Fruit fly (Drosophila melanogaster): Measurements from ENCODE around the gene yata.

Gene yata

DNA sequence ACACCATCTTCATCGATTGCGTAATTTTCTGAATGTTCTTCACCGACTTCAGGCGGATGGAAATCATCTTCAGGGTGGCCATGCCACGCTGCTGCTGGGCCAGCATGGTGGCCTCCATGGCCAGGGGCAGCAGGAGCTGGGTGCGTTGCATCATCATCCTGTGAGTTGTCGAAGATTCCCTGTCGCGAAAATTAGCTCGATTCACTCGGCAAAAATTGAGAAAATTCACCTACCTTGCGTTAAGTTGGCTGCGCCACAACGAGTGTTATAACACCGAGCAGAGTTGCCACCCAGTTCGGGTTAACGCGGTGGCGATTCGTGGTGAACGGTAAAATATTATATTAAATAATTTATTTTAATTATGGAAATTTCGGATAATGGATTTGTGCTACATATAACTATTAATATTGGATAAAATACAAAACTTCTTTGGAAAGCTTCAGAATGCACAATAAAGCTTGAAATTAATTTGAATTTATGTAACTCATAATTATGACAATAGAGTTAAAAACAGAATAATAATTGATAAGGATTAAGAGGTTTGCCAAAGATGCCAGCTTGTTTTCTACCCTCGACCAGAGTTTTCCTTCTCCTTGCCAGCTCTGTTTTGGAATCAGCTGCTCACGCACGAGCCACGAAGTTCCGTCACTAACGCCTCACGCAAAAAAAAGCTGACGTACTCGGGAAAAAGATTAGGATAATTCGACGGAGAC, at the start of gene yata, which contains the start of gene ATPsyngamma:
Gene yata, plus strand, starts transcription at position 629 of the 713 bp plus-strand sequence.
Gene ATPsyngamma, minus strand, starts transcription at position 573 of the 713 bp plus-strand sequence.
- TF ChIP-seq CG8478 (optimal IDR thresholded peaks at IDR 0.05), result no peak
- TF ChIP-seq CTCF (optimal IDR thresholded peaks at IDR 0.05), result no peak

DNA sequence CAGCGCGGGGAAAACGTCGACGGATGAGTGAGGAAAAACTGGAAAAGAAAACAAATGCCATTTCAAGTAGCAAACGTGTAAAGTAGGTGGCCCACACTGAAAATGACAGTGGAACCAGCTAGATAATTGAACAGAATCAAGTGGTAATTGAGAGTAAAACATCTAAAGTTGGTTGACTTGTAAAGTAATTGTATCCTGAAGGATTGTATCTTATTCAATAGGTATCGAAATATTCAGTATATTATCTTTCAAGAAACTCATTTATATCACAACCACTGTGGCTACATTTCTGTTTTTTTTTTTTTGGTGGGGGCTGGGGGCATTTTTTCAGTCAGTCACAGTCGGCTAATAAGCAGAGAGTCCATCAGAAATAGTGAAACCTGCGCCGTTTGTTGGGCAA, 49.8 kb upstream of the yata start:
- TF ChIP-seq CG8478 (optimal IDR thresholded peaks at IDR 0.05) (no peak), CTCF (optimal IDR thresholded peaks at IDR 0.05) (no peak)

DNA sequence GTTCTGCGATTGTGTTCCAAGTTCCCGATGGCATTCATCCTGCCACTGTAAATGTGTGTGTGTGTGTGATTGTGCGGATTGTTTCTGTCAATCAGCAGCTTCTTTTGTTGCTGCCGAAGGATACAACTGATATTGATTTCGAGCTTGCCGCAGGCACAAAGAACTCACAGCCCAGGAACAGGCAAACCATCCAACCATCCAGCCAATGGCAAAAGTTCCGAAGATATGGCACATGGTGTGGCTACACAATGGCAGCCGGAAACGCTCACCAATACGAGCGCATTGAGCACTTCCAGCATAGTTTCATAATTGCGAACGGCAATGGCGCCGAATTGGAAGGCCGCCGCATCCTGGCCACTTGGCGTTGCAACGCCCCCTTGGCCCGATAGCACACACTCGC, 47.3 kb upstream of the yata start:
- TF ChIP-seq CTCF (optimal IDR thresholded peaks at IDR 0.05) (no peak), CG8478 (optimal IDR thresholded peaks at IDR 0.05) (no peak)

- TF ChIP-seq CG8478 (optimal IDR thresholded peaks at IDR 0.05) (no peak), CTCF (optimal IDR thresholded peaks at IDR 0.05) (no peak)
Measured at dm6 chr3R:29704557-29704956, 44.5 kb upstream of the yata start.

DNA sequence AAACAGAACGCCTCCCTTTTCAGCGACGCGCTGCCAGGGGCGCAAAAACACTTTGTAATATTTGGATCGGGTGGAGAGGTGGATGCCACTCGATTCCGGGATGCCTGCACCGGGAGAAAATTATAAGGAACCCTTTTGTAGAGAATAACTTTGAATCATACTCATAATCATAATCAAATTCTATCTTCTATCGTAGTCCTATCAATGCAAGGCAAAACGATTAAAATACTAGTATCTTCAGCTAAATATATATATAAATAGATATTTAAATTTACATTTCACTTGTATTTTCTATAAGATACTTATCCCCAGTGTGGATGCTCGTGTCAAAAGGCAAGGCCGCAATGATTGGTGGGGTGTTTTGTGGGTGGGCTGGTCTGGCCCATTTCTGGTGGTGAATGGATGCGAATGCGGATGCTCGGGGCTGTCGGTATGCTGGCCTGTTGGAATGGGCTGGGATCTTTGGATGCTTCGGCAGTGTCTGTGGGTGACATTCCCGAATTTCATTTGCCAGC, 43.2 kb upstream of the yata start:
- TF ChIP-seq CG8478 (optimal IDR thresholded peaks at IDR 0.05) (no peak), CTCF (optimal IDR thresholded peaks at IDR 0.05) (no peak)

- TF ChIP-seq CTCF (optimal IDR thresholded peaks at IDR 0.05) (no peak), CG8478 (optimal IDR thresholded peaks at IDR 0.05) (no peak)
Measured at dm6 chr3R:29707258-29707657, 41.8 kb upstream of the yata start.

DNA sequence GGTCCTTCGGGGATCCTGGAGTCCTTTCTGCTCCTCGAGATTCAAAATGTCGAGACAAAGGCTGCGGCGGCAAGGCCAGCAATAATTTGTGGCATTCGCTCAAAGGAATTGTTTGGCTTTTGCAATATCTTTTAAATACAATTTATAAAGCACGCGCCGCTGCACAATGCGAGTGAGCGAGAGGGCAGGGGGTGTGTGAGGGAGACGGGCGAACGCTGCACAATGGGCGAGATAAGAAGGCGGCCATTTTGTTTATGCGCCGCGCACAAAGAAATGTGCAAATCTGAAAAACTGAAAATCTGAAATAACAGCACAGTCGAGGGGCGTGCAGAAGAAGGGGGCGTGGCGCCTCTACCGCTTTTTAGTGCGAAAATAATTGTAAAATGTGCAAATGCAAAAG, 40.7 kb upstream of the yata start:
- no peak for TF ChIP-seq CG8478 (optimal IDR thresholded peaks at IDR 0.05)
- TF ChIP-seq CTCF (optimal IDR thresholded peaks at IDR 0.05), result no peak

DNA sequence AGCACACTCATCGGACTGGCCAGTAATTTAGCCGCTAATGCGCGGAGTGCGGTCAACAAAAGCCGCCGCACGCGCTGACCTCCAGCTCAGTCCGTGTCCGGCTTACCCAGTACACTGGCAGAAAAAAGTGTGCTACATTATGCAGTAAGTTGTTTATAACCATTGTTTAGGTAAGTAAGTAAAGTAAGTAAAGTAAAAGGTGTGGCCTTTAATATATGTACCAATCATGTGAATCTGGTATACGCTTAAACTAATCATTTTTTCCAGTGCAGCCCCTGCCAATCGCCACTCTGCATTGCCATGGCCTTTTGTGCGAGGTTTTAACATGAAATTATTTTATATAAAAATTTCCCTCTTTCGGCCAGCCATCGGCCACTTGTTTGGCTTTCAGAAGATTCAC, 37.6 kb upstream of the yata start:
- no peak for TF ChIP-seq CG8478 (optimal IDR thresholded peaks at IDR 0.05)
- TF ChIP-seq CTCF (optimal IDR thresholded peaks at IDR 0.05), result no peak

DNA sequence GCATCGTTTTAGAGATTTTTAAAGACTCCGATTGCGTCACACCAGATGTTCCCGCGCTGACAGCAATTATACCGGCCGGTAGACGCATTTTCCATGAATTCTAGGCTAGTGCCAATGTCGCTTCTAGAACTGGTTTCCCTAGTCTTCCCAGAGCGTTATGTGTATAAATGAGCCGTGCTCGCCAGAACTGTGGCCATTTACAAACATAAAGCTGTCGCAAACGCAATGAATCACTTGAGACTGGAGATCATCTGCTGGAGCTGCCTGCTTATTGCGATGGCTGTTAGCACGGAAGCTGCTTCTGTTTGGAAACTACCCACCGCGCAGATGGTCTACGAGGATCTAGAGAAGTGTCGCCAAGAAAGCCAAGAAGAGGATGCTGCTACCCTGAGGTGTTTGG, 34.7 kb upstream of the yata start, which contains the start of gene Obp99d:
Gene Obp99d, plus strand, starts transcription at position 192 of the 400 bp plus-strand sequence.
- TF ChIP-seq CTCF (optimal IDR thresholded peaks at IDR 0.05) (peak in 1 of 2 experiments; percentile 22), CG8478 (optimal IDR thresholded peaks at IDR 0.05) (no peak)

dm6 chr3R:29715277-29715676, 33.7 kb upstream of the yata start, which contains the start of gene Dup99B:
Gene Dup99B, minus strand, starts transcription at chr3R:29715377.
- TF ChIP-seq CG8478 (optimal IDR thresholded peaks at IDR 0.05) (no peak), CTCF (optimal IDR thresholded peaks at IDR 0.05) (no peak)

dm6 chr3R:29716043-29716781, 32.8 kb upstream of the yata start:
- TF ChIP-seq CTCF (optimal IDR thresholded peaks at IDR 0.05) (peak; percentile 84 to 88), CG8478 (optimal IDR thresholded peaks at IDR 0.05) (no peak)

- TF ChIP-seq CG8478 (optimal IDR thresholded peaks at IDR 0.05) (no peak), CTCF (optimal IDR thresholded peaks at IDR 0.05) (peak; percentile 96 to 98)
Measured at dm6 chr3R:29716782-29717317, 32.2 kb upstream of the yata start, which contains the start of gene Obp99b. Gene Obp99b, minus strand, starts transcription at chr3R:29716896.

dm6 chr3R:29717519-29717918, 31.5 kb upstream of the yata start:
- TF ChIP-seq CG8478 (optimal IDR thresholded peaks at IDR 0.05) (no peak), CTCF (optimal IDR thresholded peaks at IDR 0.05) (no peak)

- TF ChIP-seq CTCF (optimal IDR thresholded peaks at IDR 0.05) (no peak), CG8478 (optimal IDR thresholded peaks at IDR 0.05) (no peak)
Measured at dm6 chr3R:29718363-29718762, 30.7 kb upstream of the yata start, which contains the start of gene CG15506. Gene CG15506, plus strand, starts transcription at chr3R:29718663.

DNA sequence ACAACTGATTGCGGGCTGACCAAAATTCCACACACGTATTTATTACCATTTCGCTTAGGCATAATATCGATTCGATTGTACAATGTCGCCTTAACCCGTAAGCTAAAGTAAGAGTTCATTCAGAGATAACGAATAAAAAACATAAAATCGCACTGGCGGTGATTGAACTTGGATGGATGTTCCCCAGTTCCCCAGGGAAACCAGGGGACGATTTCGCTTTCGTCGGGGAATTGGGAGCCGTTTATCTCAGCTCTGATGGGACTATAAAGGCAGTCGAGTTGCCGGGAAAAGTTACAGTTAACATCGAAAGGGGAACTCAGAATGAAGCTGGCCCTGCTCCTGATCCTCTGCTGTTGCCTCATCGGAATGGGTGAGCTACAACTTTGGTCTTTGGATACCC, 26.8 kb upstream of the yata start, which contains the start of gene CG34296:
Gene CG34296, plus strand, starts transcription at position 301 of the 400 bp plus-strand sequence.
- TF ChIP-seq CG8478 (optimal IDR thresholded peaks at IDR 0.05) (no peak), CTCF (optimal IDR thresholded peaks at IDR 0.05) (no peak)

All from S2 (cell line).